Worm (Caenorhabditis elegans): Measurements from ENCODE around the gene W09D6.5.
"Not testable (repeated sequence)": the region's sequence is repeated elsewhere in the genome, so short reads cannot be mapped to it uniquely, and the experiment has no call there.

The W09D6.5 gene

ce11 chrIII:11123844-11124243 is 35.6 kb downstream of the W09D6.5 start:
- TF ChIP-seq ama-1 (optimal IDR thresholded peaks at IDR 0.05) (no peak), ztf-4 (tag; optimal IDR thresholded peaks at IDR 0.05) (no peak), mml-1 (tag; optimal IDR thresholded peaks at IDR 0.05) (no peak), nhr-77 (tag; optimal IDR thresholded peaks at IDR 0.05) (no peak), snpc-4 (tag; optimal IDR thresholded peaks at IDR 0.05) (peak; percentile 44), mdl-1 (tag; optimal IDR thresholded peaks at IDR 0.05) (no peak), daf-12 (tag; optimal IDR thresholded peaks at IDR 0.05) (no peak), fkh-10 (GFP tag; optimal IDR thresholded peaks at IDR 0.05) (no peak), ceh-9 (tag; optimal IDR thresholded peaks at IDR 0.05) (no peak)

- TF ChIP-seq nhr-28 (tag; optimal IDR thresholded peaks at IDR 0.05) = no peak
- no peak for TF ChIP-seq nhr-11 (tag; optimal IDR thresholded peaks at IDR 0.05)
- TF ChIP-seq fkh-2 (tag; optimal IDR thresholded peaks at IDR 0.05) = no peak
- no peak for TF ChIP-seq ztf-11 (tag; optimal IDR thresholded peaks at IDR 0.05)
- TF ChIP-seq elt-1 (tag; optimal IDR thresholded peaks at IDR 0.05) = no peak
- TF ChIP-seq ceh-9 (tag; optimal IDR thresholded peaks at IDR 0.05) = no peak
- TF ChIP-seq eor-1 (tag; optimal IDR thresholded peaks at IDR 0.05) = no peak
- no peak for TF ChIP-seq fkh-10 (GFP tag; optimal IDR thresholded peaks at IDR 0.05)
- no peak for TF ChIP-seq nfya-1 (tag; optimal IDR thresholded peaks at IDR 0.05; ENCODE audit: insufficient read depth)
- no peak for TF ChIP-seq fos-1 (tag; optimal IDR thresholded peaks at IDR 0.05)
- no peak for TF ChIP-seq pha-4 (tag; optimal IDR thresholded peaks at IDR 0.05)
- TF ChIP-seq mdl-1 (tag; optimal IDR thresholded peaks at IDR 0.05) = no peak
- no peak for TF ChIP-seq lin-15B (tag; optimal IDR thresholded peaks at IDR 0.05)
- TF ChIP-seq R02D3.7 (tag; optimal IDR thresholded peaks at IDR 0.05) = no peak
Observed at ce11 chrIII:11127528-11127927, 39.2 kb downstream of the W09D6.5 start, which contains the start of gene Y48A6C.8. TSS of gene Y48A6C.8 (minus strand) at chrIII:11127628.

ce11 chrIII:11129363-11129762 is 41.1 kb downstream of the W09D6.5 start:
- TF ChIP-seq nfya-1 (tag; optimal IDR thresholded peaks at IDR 0.05; ENCODE audit: insufficient read depth) (peak; percentile 7), nhr-25 (tag; optimal IDR thresholded peaks at IDR 0.05) (no peak), ceh-28 (tag; optimal IDR thresholded peaks at IDR 0.05) (peak; percentile 44)

ce11 chrIII:11131475-11131874 is 43.2 kb downstream of the W09D6.5 start, which contains the start of gene pha-1:
TSS of gene pha-1 (plus strand) at chrIII:11131775.
- not testable (repeated sequence) for TF ChIP-seq elt-1, nhr-77, lin-15B (tag; optimal IDR thresholded peaks at IDR 0.05)

- TF ChIP-seq nhr-11 (tag; optimal IDR thresholded peaks at IDR 0.05) (no peak), ceh-28 (tag; optimal IDR thresholded peaks at IDR 0.05) (no peak), ceh-82 (tag; optimal IDR thresholded peaks at IDR 0.05) (no peak), lin-39 (tag; optimal IDR thresholded peaks at IDR 0.05) (peak; percentile 55), hmg-11 (tag; optimal IDR thresholded peaks at IDR 0.05) (peak; percentile 4), nfya-1 (tag; optimal IDR thresholded peaks at IDR 0.05; ENCODE audit: insufficient read depth) (peak; percentile 59), nhr-23 (tag; optimal IDR thresholded peaks at IDR 0.05) (no peak), egl-27 (tag; optimal IDR thresholded peaks at IDR 0.05) (no peak), nhr-237 (tag; optimal IDR thresholded peaks at IDR 0.05) (no peak), tbx-2 (tag; optimal IDR thresholded peaks at IDR 0.05) (no peak), pha-4 (tag; optimal IDR thresholded peaks at IDR 0.05) (peak; percentile 41), mml-1 (tag; optimal IDR thresholded peaks at IDR 0.05) (no peak), unc-62 (GFP tag; optimal IDR thresholded peaks at IDR 0.05) (no peak), ztf-4 (tag; optimal IDR thresholded peaks at IDR 0.05) (no peak), lin-15B (tag; optimal IDR thresholded peaks at IDR 0.05) (peak; percentile 60), elt-2 (tag; optimal IDR thresholded peaks at IDR 0.05) (peak; percentile 47), jun-1 (tag; optimal IDR thresholded peaks at IDR 0.05) (no peak), pqm-1 (tag; optimal IDR thresholded peaks at IDR 0.05) (peak; percentile 46), nhr-43 (tag; optimal IDR thresholded peaks at IDR 0.05; ENCODE audit: poor library complexity, severe bottlenecking) (no peak), mdl-1 (tag; optimal IDR thresholded peaks at IDR 0.05) (no peak), daf-12 (tag; optimal IDR thresholded peaks at IDR 0.05) (no peak), egl-5 (tag; optimal IDR thresholded peaks at IDR 0.05) (no peak), ceh-9 (tag; optimal IDR thresholded peaks at IDR 0.05) (no peak), fos-1 (tag; optimal IDR thresholded peaks at IDR 0.05) (no peak), ztf-11 (tag; optimal IDR thresholded peaks at IDR 0.05) (no peak), nhr-25 (tag; optimal IDR thresholded peaks at IDR 0.05) (no peak), nhr-12 (tag; optimal IDR thresholded peaks at IDR 0.05) (no peak)
Observed at ce11 chrIII:11138922-11139321, 50.6 kb downstream of the W09D6.5 start, which contains the start of gene fbxa-128. TSS of gene fbxa-128 (minus strand) at chrIII:11139113.

All from whole organism, L3 larva.